Worm (Caenorhabditis elegans) whole organism, late embryonic: ENCODE results near the gene H23L24.1.
A peak's percentile ranks its signal among the peaks of the same experiment; 100 is the strongest.

Experiments used
- F13H6.1 ChIP-seq: sonication (generic microtip); optimal IDR thresholded peaks from 2 replicates; lab custom pipeline; 2016; ENCODE audit warnings: missing genetic modification characterization, missing compliant biosample characterization
- ceh-18 ChIP-seq: sonication (generic microtip); optimal IDR thresholded peaks from 2 replicates; lab custom pipeline; 2016; ENCODE audit warnings: missing genetic modification characterization, missing compliant biosample characterization
- ceh-24 ChIP-seq: sonication (generic microtip); optimal IDR thresholded peaks from 2 replicates; lab custom pipeline; 2016; ENCODE audit warnings: mild to moderate bottlenecking, missing genetic modification characterization, missing compliant biosample characterization
- ceh-31 ChIP-seq: sonication (generic microtip); optimal IDR thresholded peaks from 2 replicates; lab custom pipeline; 2016; ENCODE audit warnings: missing genetic modification characterization, missing compliant biosample characterization
- ceh-34 ChIP-seq: sonication (generic microtip); optimal IDR thresholded peaks from 2 replicates; lab custom pipeline; 2016; ENCODE audit warnings: mild to moderate bottlenecking, missing genetic modification characterization, missing compliant biosample characterization
- ceh-48 ChIP-seq: sonication (generic microtip); optimal IDR thresholded peaks from 2 replicates; lab custom pipeline; 2016; ENCODE audit warnings: missing genetic modification characterization, inconsistent platforms, missing compliant biosample characterization
- dve-1 ChIP-seq: sonication (generic microtip); optimal IDR thresholded peaks from 2 replicates; lab custom pipeline; 2017; ENCODE audit warnings: antibody characterized with exemption, mild to moderate bottlenecking, missing genetic modification characterization, missing compliant biosample characterization
- elt-4 ChIP-seq: sonication (generic microtip); optimal IDR thresholded peaks from 2 replicates; lab custom pipeline; 2016; ENCODE audit warnings: missing genetic modification characterization, missing compliant biosample characterization
- fkh-6 ChIP-seq: sonication (generic microtip); optimal IDR thresholded peaks from 2 replicates; lab custom pipeline; 2016; ENCODE audit warnings: missing genetic modification characterization, missing compliant biosample characterization
- hlh-8 ChIP-seq: sonication (generic microtip); optimal IDR thresholded peaks from 2 replicates; lab custom pipeline; 2016; ENCODE audit warnings: missing genotype, missing genetic modification characterization, missing compliant biosample characterization
- lin-11 ChIP-seq: fragments of 200-800 bp; sonication (Bioruptor generic); optimal IDR thresholded peaks from 2 replicates; lab custom pipeline; 2018; ENCODE audit warnings: mild to moderate bottlenecking, missing genetic modification characterization, missing compliant biosample characterization
- mec-3 ChIP-seq: sonication (generic microtip); optimal IDR thresholded peaks from 2 replicates; lab custom pipeline; 2016; ENCODE audit warnings: borderline replicate concordance, missing genetic modification characterization, missing compliant biosample characterization
- nfya-1 ChIP-seq: sonication (generic microtip); optimal IDR thresholded peaks from 2 replicates; lab custom pipeline; 2017; ENCODE audit warnings: missing genetic modification characterization, mild to moderate bottlenecking, missing compliant biosample characterization, antibody characterized with exemption, moderate library complexity
- odd-2 ChIP-seq: sonication (generic microtip); optimal IDR thresholded peaks from 2 replicates; lab custom pipeline; 2017; ENCODE audit warnings: antibody characterized with exemption, mild to moderate bottlenecking, missing genetic modification characterization, missing compliant biosample characterization
- pqm-1 ChIP-seq: sonication (generic microtip); optimal IDR thresholded peaks from 2 replicates; lab custom pipeline; 2016; ENCODE audit warnings: missing genetic modification characterization, missing compliant biosample characterization
- sox-2 ChIP-seq: fragments of 200-800 bp; sonication (Bioruptor generic); IDR thresholded peaks from 2 replicates; pipeline ENCODE4 v1.3.6; 2022; ENCODE audit warnings: missing genetic modification reagents, missing genetic modification characterization, missing compliant biosample characterization
- syd-9 ChIP-seq: sonication (generic microtip); optimal IDR thresholded peaks from 2 replicates; lab custom pipeline; 2016; ENCODE audit warnings: mild to moderate bottlenecking, missing genetic modification characterization, moderate library complexity, missing compliant biosample characterization
- tbx-2 ChIP-seq: sonication (generic microtip); optimal IDR thresholded peaks from 2 replicates; lab custom pipeline; 2016; ENCODE audit warnings: missing genetic modification characterization, missing compliant biosample characterization
- unc-42 ChIP-seq: sonication (generic microtip); optimal IDR thresholded peaks from 2 replicates; lab custom pipeline; 2016; ENCODE audit warnings: missing genotype, missing genetic modification characterization, missing compliant biosample characterization
- ztf-16 ChIP-seq: sonication (generic microtip); optimal IDR thresholded peaks from 2 replicates; lab custom pipeline; 2017; ENCODE audit warnings: missing genetic modification characterization, missing compliant biosample characterization

The H23L24.1 gene

DNA sequence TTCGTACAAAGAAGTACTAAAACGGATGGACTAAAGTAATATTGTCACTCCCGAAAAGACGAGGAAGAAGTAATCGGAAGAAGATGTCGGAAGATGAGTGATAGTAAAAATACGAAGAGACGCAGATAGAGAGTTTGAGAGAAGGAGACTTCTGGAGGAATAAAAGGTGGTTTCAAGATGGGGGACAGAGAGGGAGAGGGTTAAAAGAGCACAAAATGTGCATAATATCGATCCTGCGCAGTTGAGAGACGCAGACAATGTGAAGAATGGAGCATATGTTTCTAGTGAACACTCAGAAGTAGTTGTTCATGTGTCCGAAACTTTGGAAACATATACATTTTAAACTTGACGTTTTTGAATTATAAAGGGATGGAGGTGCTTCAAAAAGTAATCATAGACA is 44.2 kb downstream of the H23L24.1 start:
- TF ChIP-seq mec-3 (tag; lab: Kevin White, UChicago) (no peak), ceh-31 (tag; lab: Kevin White, UChicago) (peak; percentile 82), ceh-34 (tag; lab: Kevin White, UChicago) (peak; percentile 49), hlh-8 (peak; percentile 69), ceh-48 (tag; lab: Kevin White, UChicago) (peak; percentile 92), ceh-24 (tag; lab: Kevin White, UChicago) (no peak), syd-9 (no peak), ceh-18 (tag; lab: Kevin White, UChicago) (peak; percentile 20), fkh-6 (no peak), unc-42 (tag; lab: Kevin White, UChicago) (peak; percentile 84), odd-2 (tag; lab: Kevin White, UChicago) (no peak), nfya-1 (tag; lab: Kevin White, UChicago) (peak; percentile 52), tbx-2 (tag; lab: Kevin White, UChicago) (peak; percentile 44)

ce11 chrIV:8764567-8764966 is 46.3 kb downstream of the H23L24.1 start, which contains the start of gene cdc-50.B:
Gene cdc-50.B (plus strand): TSS chrIV:8764867.
- TF ChIP-seq F13H6.1 (no peak), ztf-16 (tag; lab: Kevin White, UChicago) (no peak), elt-4 (tag; lab: Kevin White, UChicago) (no peak), sox-2 (GFP tag; lab: Robert Waterston, UW) (no peak), lin-11 (tag; lab: Kevin White, UChicago) (no peak), pqm-1 (tag; lab: Kevin White, UChicago) (no peak), dve-1 (tag; lab: Kevin White, UChicago) (no peak), mec-3 (tag; lab: Kevin White, UChicago) (no peak)
- TF ChIP-seq, all 69 proteins: peak for 0
